Worm (Caenorhabditis elegans) whole organism, late embryonic: ENCODE measurements around the gene T01H3.3.

ENCODE experiments used
- ceh-30 ChIP-seq: fragments of 150-350 bp; optimal IDR thresholded peaks from 2 replicates; lab custom pipeline; 2014; ENCODE audit warnings: missing biosample characterization, missing genetic modification characterization
- ceh-6 ChIP-seq: fragments of 200-800 bp; sonication (Bioruptor generic); optimal IDR thresholded peaks from 2 replicates; lab custom pipeline; 2018; ENCODE audit warnings: mild to moderate bottlenecking, missing genetic modification characterization, missing compliant biosample characterization
- che-1 ChIP-seq: sonication (generic microtip); optimal IDR thresholded peaks from 2 replicates; lab custom pipeline; 2016; ENCODE audit warnings: mild to moderate bottlenecking, missing genetic modification characterization, missing compliant biosample characterization
- nfya-1 ChIP-seq: sonication (generic microtip); optimal IDR thresholded peaks from 2 replicates; lab custom pipeline; 2017; ENCODE audit warnings: missing genetic modification characterization, mild to moderate bottlenecking, missing compliant biosample characterization, antibody characterized with exemption, moderate library complexity
- pqm-1 ChIP-seq: sonication (generic microtip); optimal IDR thresholded peaks from 2 replicates; lab custom pipeline; 2016; ENCODE audit warnings: missing genetic modification characterization, missing compliant biosample characterization
- unc-3 ChIP-seq, 2 experiments: fragments of 200-800 bp in 1 of 2; sonication (Bioruptor generic) in 1 of 2; sonication (generic microtip) in 1 of 2; conservative IDR thresholded peaks in 1 of 2; optimal IDR thresholded peaks in 1 of 2; 2 replicates each; pipeline versions ENCODE4 v1.3.6 to Lab custom; 2016 to 2022; ENCODE audit warnings: missing compliant biosample characterization in 2 of 2, missing genetic modification characterization in 2 of 2, missing genetic modification reagents in 1 of 2

- TF ChIP-seq ceh-30 (tag; lab: Kevin White, UChicago): no peak
- no peak for TF ChIP-seq nfya-1 (tag; lab: Kevin White, UChicago)
- TF ChIP-seq unc-3 (GFP tag; conservative IDR thresholded peaks at IDR 0.05; lab: Robert Waterston, UW): no peak
- TF ChIP-seq unc-3 (tag; optimal IDR thresholded peaks at IDR 0.05; lab: Kevin White, UChicago): no peak
- TF ChIP-seq ceh-6 (GFP tag; lab: Kevin White, UChicago): no peak
- TF ChIP-seq pqm-1 (tag; lab: Kevin White, UChicago): no peak
- no peak for TF ChIP-seq che-1 (tag; lab: Kevin White, UChicago)
Observed at ce11 chrII:7829616-7830015, 44.1 kb downstream of the T01H3.3 start.
